Fruit fly (Drosophila melanogaster) whole organism, wandering third instar larva: ENCODE results near the gene CG43998.

Experiments
- brk ChIP-seq: fragments of 200-800 bp; sonication (Bioruptor generic); optimal IDR thresholded peaks from 2 replicates; lab custom pipeline; 2016; ENCODE audit warnings: missing biosample characterization, mild to moderate bottlenecking, missing genetic modification characterization
- h ChIP-seq: fragments of 200-800 bp; sonication (Bioruptor generic); optimal IDR thresholded peaks from 3 replicates; lab custom pipeline; 2016; ENCODE audit warnings: missing biosample characterization, mild to moderate bottlenecking, missing genetic modification characterization

DNA sequence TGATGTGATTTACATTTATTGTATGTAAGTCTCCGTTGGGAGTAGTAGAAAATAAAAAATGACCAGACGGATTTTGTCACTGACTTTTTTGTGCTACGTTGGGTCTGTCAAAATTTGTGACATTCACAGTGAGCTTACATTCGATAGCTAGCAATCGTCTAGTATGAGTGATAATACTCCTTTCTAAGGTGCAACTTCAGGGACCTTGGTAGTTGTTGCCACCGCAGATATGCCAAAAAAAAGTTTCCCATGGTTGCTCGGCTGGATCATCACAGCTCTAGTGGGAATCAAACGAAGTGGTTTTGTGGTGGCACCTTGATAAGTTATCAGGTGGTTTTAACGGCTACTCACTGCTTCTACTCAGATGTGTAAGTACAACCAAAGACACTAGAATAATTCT lies 35.3 kb downstream of the CG43998 start, which contains the start of gene tbrd-1:
- TF ChIP-seq brk (GFP tag; lab: Kevin White, UChicago) (no peak), h (GFP tag; lab: Kevin White, UChicago) (no peak)
